Worm (Caenorhabditis elegans): Measurements from ENCODE around the gene T08D10.5.

DNA sequence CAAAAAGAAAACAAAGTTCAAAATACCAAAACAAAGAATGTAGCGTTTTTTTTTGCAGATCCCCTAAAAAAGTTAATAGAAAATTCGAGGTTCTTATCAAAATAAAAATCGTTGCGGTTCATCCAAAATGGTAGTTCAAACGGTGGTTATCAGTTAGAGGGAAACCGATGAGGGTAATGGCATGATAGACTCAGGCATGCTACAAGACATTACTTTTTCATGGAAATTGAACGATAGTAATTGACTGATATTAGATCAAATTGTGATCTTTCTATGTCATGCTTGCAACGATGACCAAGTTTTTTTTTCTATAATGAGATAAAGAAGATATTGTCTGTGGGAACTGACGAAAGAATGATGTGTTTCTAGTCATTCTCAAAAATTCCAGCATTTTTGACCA is 7.2 kb downstream of the T08D10.5 start:
- no peak for TF ChIP-seq W03F9.2 (tag; optimal IDR thresholded peaks at IDR 0.05)
- no peak for TF ChIP-seq him-1 (tag; optimal IDR thresholded peaks at IDR 0.05)
